Worm (Caenorhabditis elegans) whole organism, midembryonic: ENCODE measurements around the gene ZK1010.2.

ENCODE experiments used
- T22C8.4 ChIP-seq: fragments of 200-800 bp; sonication (Bioruptor generic); IDR thresholded peaks from 2 replicates; pipeline ENCODE4 v1.3.6; 2022; ENCODE audit warnings: missing genetic modification characterization, missing compliant biosample characterization
- flt-1 ChIP-seq: fragments of 200-800 bp; sonication (Bioruptor generic); IDR thresholded peaks from 2 replicates; pipeline ENCODE4 v1.3.6; 2022; ENCODE audit warnings: missing genetic modification characterization, missing compliant biosample characterization
- klf-2 ChIP-seq: fragments of 200-800 bp; sonication (Bioruptor generic); conservative IDR thresholded peaks from 2 replicates; pipeline ENCODE4 v1.3.6; 2022; ENCODE audit warnings: missing genetic modification reagents, missing genetic modification characterization, missing compliant biosample characterization
- med-1 ChIP-seq: sonication (generic microtip); optimal IDR thresholded peaks from 2 replicates; lab custom pipeline; 2017; ENCODE audit warnings: missing genetic modification characterization, mild to moderate bottlenecking, missing compliant biosample characterization, antibody characterized with exemption, missing genetic modification reagents; ENCODE audit not compliant: insufficient read depth
- ref-1 ChIP-seq: fragments of 200-800 bp; sonication (Bioruptor generic); conservative IDR thresholded peaks from 2 replicates; pipeline ENCODE4 v1.3.6; 2022; ENCODE audit warnings: missing genetic modification reagents, missing genetic modification characterization, missing compliant biosample characterization
- tab-1 ChIP-seq: fragments of 200-800 bp; sonication (Bioruptor generic); IDR thresholded peaks from 2 replicates; pipeline ENCODE4 v1.3.6; 2022; ENCODE audit warnings: missing genetic modification characterization, missing compliant biosample characterization
- ztf-23 ChIP-seq: fragments of 200-800 bp; sonication (Bioruptor generic); IDR thresholded peaks from 2 replicates; pipeline ENCODE4 v1.3.6; 2022; ENCODE audit warnings: missing genetic modification reagents, missing genetic modification characterization, missing compliant biosample characterization
- ztf-29 ChIP-seq: fragments of 200-800 bp; sonication (Bioruptor generic); IDR thresholded peaks from 2 replicates; pipeline ENCODE4 v1.3.6; 2022; ENCODE audit warnings: missing genetic modification reagents, missing genetic modification characterization, missing compliant biosample characterization

DNA sequence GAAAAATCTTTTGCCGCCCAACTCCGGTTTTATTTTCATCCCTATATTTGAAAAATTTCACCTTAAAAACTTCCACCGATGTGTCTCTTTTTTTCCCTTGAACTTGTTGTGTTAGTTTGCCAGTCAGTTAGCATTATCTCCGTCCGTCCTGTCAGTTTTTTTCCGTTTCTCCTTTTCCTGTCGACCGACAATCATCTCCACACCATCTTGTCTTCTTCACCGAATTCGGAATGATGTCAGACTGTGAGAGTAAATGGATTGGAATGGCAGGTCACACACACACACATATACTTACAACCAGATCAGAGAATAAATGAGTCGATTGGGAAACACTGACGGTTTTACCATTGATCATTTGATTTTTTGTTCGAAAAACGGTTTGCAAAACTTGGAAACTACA lies 34.3 kb upstream of the ZK1010.2 start:
- TF ChIP-seq med-1 (GFP tag; lab: Kevin White, UChicago) (no peak), flt-1 (GFP tag; lab: Robert Waterston, UW) (no peak), ref-1 (GFP tag; lab: Robert Waterston, UW) (no peak), ztf-29 (no peak), ztf-23 (GFP tag; lab: Robert Waterston, UW) (no peak), klf-2 (GFP tag; lab: Robert Waterston, UW) (no peak), T22C8.4 (no peak), tab-1 (no peak)
